Worm (Caenorhabditis elegans) whole organism, L4/young adult: ENCODE measurements around the gene clec-227.

Source experiments
- W03F9.2 ChIP-seq: fragments of 150-350 bp; optimal IDR thresholded peaks from 2 replicates; lab custom pipeline; 2014; ENCODE audit warnings: missing biosample characterization, missing genetic modification characterization
- dao-5 ChIP-seq: sonication (generic microtip); optimal IDR thresholded peaks from 2 replicates; lab custom pipeline; 2016; ENCODE audit warnings: missing genotype, missing genetic modification characterization, moderate library complexity, missing compliant biosample characterization
- him-1 ChIP-seq: sonication (generic microtip); optimal IDR thresholded peaks from 2 replicates; lab custom pipeline; 2016; ENCODE audit warnings: missing genotype, missing genetic modification reagents, missing genetic modification characterization, missing compliant biosample characterization

ce11 chrV:14448669-14449068 lies 23.7 kb upstream of the clec-227 start:
- TF ChIP-seq W03F9.2 (tag; lab: Kevin White, UChicago), result no peak
- no peak for TF ChIP-seq dao-5 (tag; lab: Kevin White, UChicago)
- TF ChIP-seq him-1 (tag; lab: Kevin White, UChicago), result no peak
